Worm (Caenorhabditis elegans): ENCODE data around the gene C25E10.16.

- no peak for TF ChIP-seq nhr-80 (tag; optimal IDR thresholded peaks at IDR 0.05)
- TF ChIP-seq ceh-100 (GFP tag; IDR thresholded peaks at IDR 0.05): no peak
- no peak for TF ChIP-seq him-1 (tag; optimal IDR thresholded peaks at IDR 0.05)
- no peak for TF ChIP-seq C17E4.6 (GFP tag; IDR thresholded peaks at IDR 0.05)
- no peak for TF ChIP-seq C06A6.2 (GFP tag; conservative IDR thresholded peaks at IDR 0.05)
- no peak for TF ChIP-seq ztf-28 (GFP tag; IDR thresholded peaks at IDR 0.05)
- TF ChIP-seq repo-1 (tag; optimal IDR thresholded peaks at IDR 0.05): no peak
- TF ChIP-seq ceh-27 (GFP tag; optimal IDR thresholded peaks at IDR 0.05): no peak
- TF ChIP-seq Y53G8AR.9 (GFP tag; conservative IDR thresholded peaks at IDR 0.05): no peak
- no peak for TF ChIP-seq ama-1 (optimal IDR thresholded peaks at IDR 0.05)
- no peak for TF ChIP-seq ama-1 (GFP tag; optimal IDR thresholded peaks at IDR 0.05)
- no peak for TF ChIP-seq ztf-3 (GFP tag; optimal IDR thresholded peaks at IDR 0.05)
Observed at ce11 chrV:9015540-9015939, 43.8 kb downstream of the C25E10.16 start, which contains the start of gene srt-18.

Measured in whole organism, young adult.